Worm (Caenorhabditis elegans): ENCODE results near the gene F23F1.6.

- TF ChIP-seq pag-3 (tag; optimal IDR thresholded peaks at IDR 0.05; ENCODE audit: borderline replicate concordance) (no peak), fkh-10 (GFP tag; optimal IDR thresholded peaks at IDR 0.05) (no peak), nhr-11 (tag; optimal IDR thresholded peaks at IDR 0.05) (no peak), ceh-2 (tag; optimal IDR thresholded peaks at IDR 0.05) (no peak), ama-1 (optimal IDR thresholded peaks at IDR 0.05) (no peak), fax-1 (tag; optimal IDR thresholded peaks at IDR 0.05) (no peak), syd-9 (tag; optimal IDR thresholded peaks at IDR 0.05) (no peak)
Observed at ce11 chrII:31521-31920, 5.6 kb downstream of the F23F1.6 start, which contains the start of the genes F23F1.5 and fbxc-54.
